Fruit fly (Drosophila melanogaster) whole organism, embryonic: Measurements from ENCODE around the gene Cpr11A.

Experiments used
- Adf1 ChIP-seq: fragments of 200-800 bp; sonication (Bioruptor generic); IDR thresholded peaks from 2 replicates; pipeline ENCODE4 v1.3.6; 2022; ENCODE audit warnings: missing biosample characterization, missing genetic modification characterization
- Atf-2 ChIP-seq: fragments of 200-800 bp; sonication (Bioruptor generic); optimal IDR thresholded peaks from 2 replicates; lab custom pipeline; 2016; ENCODE audit warnings: missing biosample characterization, missing genetic modification characterization
- Atf3 ChIP-seq: fragments of 200-800 bp; sonication (Bioruptor generic); optimal IDR thresholded peaks from 3 replicates; lab custom pipeline; 2016; ENCODE audit warnings: missing biosample characterization, missing genetic modification characterization
- B-H2 ChIP-seq: fragments of 200-800 bp; sonication (Bioruptor generic); optimal IDR thresholded peaks from 2 replicates; lab custom pipeline; 2018; ENCODE audit warnings: missing biosample characterization, mild to moderate bottlenecking, missing genetic modification characterization
- BtbVII ChIP-seq: fragments of 200-800 bp; sonication (Bioruptor generic); optimal IDR thresholded peaks from 3 replicates; lab custom pipeline; 2017; ENCODE audit warnings: missing biosample characterization, mild to moderate bottlenecking, missing genetic modification characterization
- CG10209 ChIP-seq: fragments of 200-800 bp; sonication (Bioruptor generic); optimal IDR thresholded peaks from 3 replicates; lab custom pipeline; 2017; ENCODE audit warnings: missing biosample characterization, mild to moderate bottlenecking, missing genetic modification characterization, missing genetic modification reagents
- CG1024 ChIP-seq: fragments of 200-800 bp; sonication (Bioruptor generic); IDR thresholded peaks from 2 replicates; pipeline ENCODE4 v1.3.6; 2022; ENCODE audit warnings: missing biosample characterization, missing genetic modification characterization
- CG10431 ChIP-seq: fragments of 200-800 bp; sonication (Bioruptor generic); optimal IDR thresholded peaks from 3 replicates; lab custom pipeline; 2018; ENCODE audit warnings: missing biosample characterization, mild to moderate bottlenecking, missing genetic modification characterization
- CG10959 ChIP-seq: fragments of 200-800 bp; sonication (Bioruptor generic); IDR thresholded peaks from 2 replicates; pipeline ENCODE4 v1.3.6; 2022; ENCODE audit warnings: missing biosample characterization, missing genetic modification characterization
- CG11560 ChIP-seq: fragments of 200-800 bp; sonication (Bioruptor generic); IDR thresholded peaks from 3 replicates; pipeline ENCODE4 v1.3.6; 2022; ENCODE audit warnings: missing biosample characterization, missing genetic modification characterization
- CG12104 ChIP-seq: fragments of 200-800 bp; sonication (Bioruptor generic); optimal IDR thresholded peaks from 3 replicates; lab custom pipeline; 2016; ENCODE audit warnings: missing biosample characterization, missing genetic modification characterization
- CG14710 ChIP-seq: fragments of 200-800 bp; sonication (Bioruptor generic); optimal IDR thresholded peaks from 3 replicates; lab custom pipeline; 2019; ENCODE audit warnings: missing biosample characterization, mild to moderate bottlenecking, missing genetic modification characterization, moderate library complexity
- CG15601 ChIP-seq: fragments of 200-800 bp; sonication (Bioruptor generic); optimal IDR thresholded peaks from 3 replicates; lab custom pipeline; 2019; ENCODE audit warnings: missing biosample characterization, mild to moderate bottlenecking, missing genetic modification characterization, moderate library complexity
- CG17359 ChIP-seq: fragments of 200-800 bp; sonication (Bioruptor generic); optimal IDR thresholded peaks from 3 replicates; lab custom pipeline; 2018; ENCODE audit warnings: missing biosample characterization, mild to moderate bottlenecking, missing genetic modification characterization, moderate library complexity
- CG2712 ChIP-seq: fragments of 200-800 bp; optimal IDR thresholded peaks from 3 replicates; lab custom pipeline; 2019; ENCODE audit warnings: missing biosample characterization, mild to moderate bottlenecking, missing genetic modification characterization, moderate library complexity
- CG31441 ChIP-seq: fragments of 200-800 bp; sonication (Bioruptor generic); IDR thresholded peaks from 2 replicates; pipeline ENCODE4 v1.3.6; 2022; ENCODE audit warnings: missing biosample characterization, missing genetic modification characterization
- CG34422 ChIP-seq: fragments of 200-800 bp; sonication (Bioruptor generic); IDR thresholded peaks from 3 replicates; pipeline ENCODE4 v1.3.6; 2022; ENCODE audit warnings: missing biosample characterization, missing genetic modification characterization
- CG4424 ChIP-seq: fragments of 200-800 bp; sonication (Bioruptor generic); optimal IDR thresholded peaks from 3 replicates; lab custom pipeline; 2016; ENCODE audit warnings: missing biosample characterization, missing genetic modification characterization
- CG6654 ChIP-seq: fragments of 200-800 bp; sonication (Bioruptor generic); optimal IDR thresholded peaks from 2 replicates; lab custom pipeline; 2017; ENCODE audit warnings: missing biosample characterization, mild to moderate bottlenecking, missing genetic modification characterization
- CG6791 ChIP-seq: fragments of 200-800 bp; sonication (Bioruptor generic); IDR thresholded peaks from 3 replicates; pipeline ENCODE4 v1.3.6; 2022; ENCODE audit warnings: missing biosample characterization, missing genetic modification characterization; ENCODE audit not compliant: partially characterized antibody
- CG8478 ChIP-seq: fragments of >200 bp; optimal IDR thresholded peaks from 2 replicates; lab custom pipeline; 2018
- CG9437 ChIP-seq: fragments of 200-800 bp; sonication (Bioruptor generic); optimal IDR thresholded peaks from 2 replicates; lab custom pipeline; 2018; ENCODE audit warnings: missing biosample characterization, mild to moderate bottlenecking, missing genetic modification characterization
- CG9817 ChIP-seq: fragments of 200-800 bp; sonication (Bioruptor generic); optimal IDR thresholded peaks from 2 replicates; lab custom pipeline; 2018; ENCODE audit warnings: missing biosample characterization, mild to moderate bottlenecking, missing genetic modification characterization, moderate library complexity
- CTCF ChIP-seq: fragments of 200-800 bp; sonication (Bioruptor generic); optimal IDR thresholded peaks from 2 replicates; lab custom pipeline; 2017; ENCODE audit warnings: missing biosample characterization, mild to moderate bottlenecking, missing genetic modification characterization, moderate library complexity
- D19A ChIP-seq: fragments of 200-800 bp; optimal IDR thresholded peaks from 3 replicates; lab custom pipeline; 2019; ENCODE audit warnings: missing biosample characterization, mild to moderate bottlenecking, missing genetic modification characterization, moderate library complexity
- Dad ChIP-seq: fragments of 200-800 bp; sonication (Bioruptor generic); optimal IDR thresholded peaks from 3 replicates; lab custom pipeline; 2016; ENCODE audit warnings: missing biosample characterization, missing genetic modification characterization
- Dfd ChIP-seq, 2 experiments: fragments of >200 bp; optimal IDR thresholded peaks; 2 replicates each; lab custom pipeline; 2017; ENCODE audit warnings: missing biosample characterization in 2 of 2, missing genetic modification characterization in 2 of 2
- Dll ChIP-seq: fragments of 200-800 bp; sonication (Bioruptor generic); IDR thresholded peaks from 4 replicates; pipeline ENCODE4 v1.3.6; 2022; ENCODE audit warnings: missing biosample characterization, missing genetic modification characterization; ENCODE audit not compliant: partially characterized antibody
- Doc2 ChIP-seq: fragments of 200-800 bp; sonication (Bioruptor generic); IDR thresholded peaks from 2 replicates; pipeline ENCODE4 v1.3.6; 2022; ENCODE audit warnings: missing biosample characterization, missing genetic modification characterization
- HmgD ChIP-seq: fragments of 200-800 bp; sonication (Bioruptor generic); optimal IDR thresholded peaks from 3 replicates; lab custom pipeline; 2016; ENCODE audit warnings: missing biosample characterization, missing genetic modification characterization
- Hsf ChIP-seq: fragments of 200-800 bp; sonication (Bioruptor generic); optimal IDR thresholded peaks from 3 replicates; lab custom pipeline; 2016; ENCODE audit warnings: missing biosample characterization, missing genetic modification characterization
- Taf1 ChIP-seq: fragments of 200-800 bp; sonication (Bioruptor generic); IDR thresholded peaks from 2 replicates; pipeline ENCODE4 v1.3.6; 2022; ENCODE audit warnings: missing biosample characterization, missing genetic modification characterization
- al ChIP-seq: fragments of 200-800 bp; sonication (Bioruptor generic); IDR thresholded peaks from 2 replicates; pipeline ENCODE4 v1.3.6; 2022; ENCODE audit warnings: missing biosample characterization, missing genetic modification characterization
- ase ChIP-seq: fragments of 200-800 bp; sonication (Bioruptor generic); IDR thresholded peaks from 3 replicates; pipeline ENCODE4 v1.3.6; 2022; ENCODE audit warnings: missing biosample characterization, missing genetic modification characterization
- chm ChIP-seq: fragments of 200-800 bp; sonication (Bioruptor generic); IDR thresholded peaks from 2 replicates; pipeline ENCODE4 v1.3.6; 2022; ENCODE audit warnings: missing biosample characterization, missing genetic modification characterization
- dan ChIP-seq: fragments of 200-800 bp; sonication (Bioruptor generic); IDR thresholded peaks from 2 replicates; pipeline ENCODE4 v1.3.6; 2022; ENCODE audit warnings: missing biosample characterization, missing genetic modification characterization
- dm ChIP-seq: fragments of 200-800 bp; sonication (Bioruptor generic); optimal IDR thresholded peaks from 3 replicates; lab custom pipeline; 2016; ENCODE audit warnings: missing biosample characterization, missing genetic modification characterization
- en ChIP-seq: fragments of 200-800 bp; sonication (Bioruptor generic); optimal IDR thresholded peaks from 2 replicates; lab custom pipeline; 2016; ENCODE audit warnings: missing biosample characterization, missing genetic modification characterization
- fd96Cb ChIP-seq: fragments of 200-800 bp; sonication (Bioruptor generic); optimal IDR thresholded peaks from 2 replicates; lab custom pipeline; 2018; ENCODE audit warnings: missing biosample characterization, mild to moderate bottlenecking, missing genetic modification characterization, moderate library complexity
- gsb ChIP-seq: fragments of 200-800 bp; sonication (Bioruptor generic); IDR thresholded peaks from 2 replicates; pipeline ENCODE4 v1.3.6; 2022; ENCODE audit warnings: missing biosample characterization, missing genetic modification characterization
- jumu ChIP-seq: fragments of 200-800 bp; sonication (Bioruptor generic); optimal IDR thresholded peaks from 3 replicates; lab custom pipeline; 2016; ENCODE audit warnings: missing biosample characterization, missing genetic modification characterization
- kah ChIP-seq: fragments of 200-800 bp; sonication (Bioruptor generic); optimal IDR thresholded peaks from 2 replicates; lab custom pipeline; 2018; ENCODE audit warnings: missing biosample characterization, mild to moderate bottlenecking, missing genetic modification characterization
- ken ChIP-seq: fragments of 200-800 bp; sonication (Bioruptor generic); IDR thresholded peaks from 3 replicates; pipeline ENCODE4 v1.3.6; 2022; ENCODE audit warnings: missing biosample characterization, missing genetic modification characterization
- kni ChIP-seq: fragments of 200-800 bp; sonication (Bioruptor generic); optimal IDR thresholded peaks from 3 replicates; lab custom pipeline; 2017; ENCODE audit warnings: mild to moderate bottlenecking, missing biosample characterization, missing genetic modification reagents, missing genetic modification characterization
- nmo ChIP-seq: fragments of 200-800 bp; sonication (Bioruptor generic); optimal IDR thresholded peaks from 2 replicates; lab custom pipeline; 2018; ENCODE audit warnings: missing biosample characterization, mild to moderate bottlenecking, missing genetic modification characterization, moderate library complexity
- nom ChIP-seq: fragments of 200-800 bp; sonication (Bioruptor generic); optimal IDR thresholded peaks from 2 replicates; lab custom pipeline; 2017; ENCODE audit warnings: missing biosample characterization, missing genetic modification characterization, mild to moderate bottlenecking, moderate library complexity, missing genetic modification reagents
- onecut ChIP-seq: fragments of 200-800 bp; sonication (Bioruptor generic); IDR thresholded peaks from 2 replicates; pipeline ENCODE4 v1.3.6; 2022; ENCODE audit warnings: missing biosample characterization, missing genetic modification characterization
- slbo ChIP-seq: fragments of 200-800 bp; sonication (Bioruptor generic); IDR thresholded peaks from 2 replicates; pipeline ENCODE4 v1.3.6; 2022; ENCODE audit warnings: missing biosample characterization, missing genetic modification characterization
- sqz ChIP-seq: fragments of 200-800 bp; sonication (Bioruptor generic); optimal IDR thresholded peaks from 3 replicates; lab custom pipeline; 2018; ENCODE audit warnings: missing biosample characterization, mild to moderate bottlenecking, missing genetic modification characterization
- tna ChIP-seq: fragments of 200-800 bp; sonication (Bioruptor generic); IDR thresholded peaks from 2 replicates; pipeline ENCODE4 v1.3.6; 2022; ENCODE audit warnings: missing biosample characterization, missing genetic modification characterization; ENCODE audit not compliant: partially characterized antibody

Gene Cpr11A

DNA sequence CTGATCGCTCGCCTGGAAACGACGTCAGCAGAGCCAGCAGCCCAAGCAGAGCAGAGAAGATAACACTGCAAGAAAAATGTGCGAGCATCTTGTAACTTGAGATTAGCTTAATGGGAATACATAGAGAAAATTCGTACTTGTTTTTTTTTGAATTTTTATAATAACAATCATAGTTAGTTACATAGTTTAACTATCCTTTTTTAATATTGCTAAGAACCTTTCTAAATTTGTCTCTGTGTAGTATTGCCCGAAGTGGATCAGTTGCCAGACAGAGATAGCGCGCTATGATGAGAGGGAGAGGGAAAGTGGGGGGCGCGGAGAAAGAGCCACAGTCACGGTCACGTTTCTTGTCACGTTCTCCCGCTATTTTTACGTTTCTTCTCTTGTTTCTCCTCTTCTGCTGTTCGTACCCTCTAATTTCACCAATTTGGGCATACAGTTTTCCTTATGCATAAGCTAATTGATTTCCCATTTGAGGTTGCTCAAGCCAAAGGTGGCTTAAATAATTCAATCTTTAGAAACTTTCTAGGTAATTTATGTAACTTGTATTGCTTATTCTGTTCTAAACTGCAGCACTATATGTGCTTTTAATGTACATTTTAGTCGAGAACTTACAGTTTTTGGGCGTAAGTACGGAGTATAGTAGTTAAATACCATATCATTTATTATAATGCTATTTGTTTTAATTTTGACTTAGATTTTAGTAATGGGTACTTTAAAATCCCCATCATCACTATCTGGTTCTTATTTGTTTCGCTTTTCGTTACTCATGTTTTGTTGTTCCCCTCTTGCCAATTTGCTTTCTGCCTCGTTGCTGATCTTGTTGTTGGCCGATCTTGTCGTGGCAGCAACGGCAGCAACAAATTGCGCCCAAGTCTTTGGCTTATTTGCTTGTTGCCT lies 24.2 kb downstream of the Cpr11A start (continued):
- TF ChIP-seq dan (GFP tag; lab: Robert Waterston, UW), result no peak
- peak; percentile 87 for TF ChIP-seq fd96Cb (tag; lab: Kevin White, UChicago)
- TF ChIP-seq CG9817 (tag; lab: Kevin White, UChicago), result peak; percentile 72
- peak; percentile 44 for TF ChIP-seq kni (GFP tag; lab: Kevin White, UChicago)
- peak; percentile 66; the same call in 1 of the 2 replicates for TF ChIP-seq CG1024 (GFP tag; lab: Robert Waterston, UW)
- peak; percentile 65 for TF ChIP-seq sqz (GFP tag; lab: Kevin White, UChicago)
- TF ChIP-seq CG14710 (tag; lab: Kevin White, UChicago), result peak; percentile 88
- peak; percentile 60 for TF ChIP-seq dm (GFP tag; lab: Kevin White, UChicago)
- 0 out of 2 replicates have a peak, but pooled peaks have one; percentile 37 for TF ChIP-seq al (GFP tag; lab: Robert Waterston, UW)
- peak; percentile 15; the same call in 1 of the 2 replicates for TF ChIP-seq Taf1
- no peak for TF ChIP-seq Dll (GFP tag; lab: Robert Waterston, UW)
- peak; percentile 56 for TF ChIP-seq jumu (GFP tag; lab: Kevin White, UChicago)
- peak; percentile 75 for TF ChIP-seq CG10209 (GFP tag; lab: Kevin White, UChicago)
- TF ChIP-seq ase (GFP tag; lab: Robert Waterston, UW), result peak; percentile 58; the same call in 1 of the 3 replicates
- TF ChIP-seq D19A, result peak; percentile 62
- TF ChIP-seq CG17359 (tag; lab: Kevin White, UChicago), result peak; percentile 80
- no peak for TF ChIP-seq tna
- TF ChIP-seq nmo, result peak; percentile 90
- TF ChIP-seq CG31441 (GFP tag; lab: Robert Waterston, UW), result peak; percentile 84
- TF ChIP-seq Atf3 (GFP tag; lab: Kevin White, UChicago), result peak; percentile 71
- TF ChIP-seq BtbVII (GFP tag; lab: Kevin White, UChicago), result peak; percentile 28
- peak; percentile 71; the same call in 2 of the 3 replicates for TF ChIP-seq CG34422 (GFP tag; lab: Robert Waterston, UW)
- peak; percentile 61 for TF ChIP-seq onecut
- TF ChIP-seq CG4424, result peak; percentile 87
- TF ChIP-seq chm (GFP tag; lab: Robert Waterston, UW), result no peak
- no peak for TF ChIP-seq B-H2 (GFP tag; lab: Kevin White, UChicago)
- peak; percentile 39 for TF ChIP-seq CTCF (GFP tag; lab: Kevin White, UChicago)
- peak; percentile 15 for TF ChIP-seq CG10431 (GFP tag; lab: Kevin White, UChicago)
- peak; percentile 18 for TF ChIP-seq kah (GFP tag; lab: Kevin White, UChicago)
- TF ChIP-seq Adf1, result peak; percentile 60
- peak; percentile 49 for TF ChIP-seq en (GFP tag; lab: Kevin White, UChicago)
- no peak for TF ChIP-seq gsb (GFP tag; lab: Robert Waterston, UW)
- no peak for TF ChIP-seq HmgD (GFP tag; lab: Kevin White, UChicago)
- TF ChIP-seq CG6791 (GFP tag; lab: Robert Waterston, UW), result no peak
- peak; percentile 50 for TF ChIP-seq CG9437 (GFP tag; lab: Kevin White, UChicago)
- peak; percentile 63 for TF ChIP-seq CG12104
- peak; percentile 79 for TF ChIP-seq CG15601 (tag; lab: Kevin White, UChicago)
- TF ChIP-seq CG8478 (lab: Kevin White, UChicago), result no peak
- 0 out of 3 replicates have a peak, but pooled peaks have one; percentile 48 for TF ChIP-seq CG11560
- peak; percentile 55 for TF ChIP-seq Dad (GFP tag; lab: Kevin White, UChicago)
- peak; percentile 75 for TF ChIP-seq CG10959 (GFP tag; lab: Robert Waterston, UW)
- no peak for TF ChIP-seq Dfd (GFP tag; optimal IDR thresholded peaks at IDR 0.05; lab: Kevin White, UChicago)
- no peak for TF ChIP-seq Doc2 (GFP tag; lab: Robert Waterston, UW)
- peak; percentile 50 for TF ChIP-seq Atf-2
- TF ChIP-seq ken, result peak; percentile 69
- peak; percentile 51 for TF ChIP-seq nom (GFP tag; lab: Kevin White, UChicago)
- peak; percentile 79 for TF ChIP-seq slbo (GFP tag; lab: Robert Waterston, UW)
- peak; percentile 83 for TF ChIP-seq Hsf (GFP tag; lab: Kevin White, UChicago)
- TF ChIP-seq CG6654 (GFP tag; lab: Kevin White, UChicago), result peak; percentile 50
- peak; percentile 86 for TF ChIP-seq CG2712 (tag; lab: Kevin White, UChicago)
